Worm (Caenorhabditis elegans) whole organism, L4/young adult: ENCODE data around the gene ins-23.

Experiments
- W03F9.2 ChIP-seq: fragments of 150-350 bp; optimal IDR thresholded peaks from 2 replicates; lab custom pipeline; 2014; ENCODE audit warnings: missing biosample characterization, missing genetic modification characterization
- dao-5 ChIP-seq: sonication (generic microtip); optimal IDR thresholded peaks from 2 replicates; lab custom pipeline; 2016; ENCODE audit warnings: missing genotype, missing genetic modification characterization, moderate library complexity, missing compliant biosample characterization
- him-1 ChIP-seq: sonication (generic microtip); optimal IDR thresholded peaks from 2 replicates; lab custom pipeline; 2016; ENCODE audit warnings: missing genotype, missing genetic modification reagents, missing genetic modification characterization, missing compliant biosample characterization

DNA sequence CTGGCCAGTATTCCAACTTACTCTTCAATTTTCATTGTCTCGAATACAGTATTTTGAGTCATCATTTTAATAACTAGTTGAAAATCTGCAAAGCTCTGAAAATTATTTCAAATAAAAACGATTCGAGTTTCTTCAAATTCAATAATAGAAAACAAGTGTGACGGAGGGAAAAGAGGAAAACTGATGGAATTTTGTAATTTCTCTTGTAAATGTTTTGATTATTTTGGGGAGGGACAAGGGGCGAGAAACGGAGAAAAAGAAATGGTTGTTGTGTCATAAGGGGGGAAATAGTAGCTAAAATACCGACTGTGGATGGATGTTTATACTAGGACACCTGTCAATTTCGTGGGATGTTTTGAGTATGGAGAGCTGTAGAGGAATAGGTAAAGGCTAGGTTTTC is 50.1 kb downstream of the ins-23 start, which contains the start of gene T16G12.9:
- no peak for TF ChIP-seq him-1 (tag; lab: Kevin White, UChicago)
- TF ChIP-seq dao-5 (tag; lab: Kevin White, UChicago), result no peak
- TF ChIP-seq W03F9.2 (tag; lab: Kevin White, UChicago), result no peak
